Worm (Caenorhabditis elegans): Measurements from ENCODE around the gene F54F7.10.

DNA sequence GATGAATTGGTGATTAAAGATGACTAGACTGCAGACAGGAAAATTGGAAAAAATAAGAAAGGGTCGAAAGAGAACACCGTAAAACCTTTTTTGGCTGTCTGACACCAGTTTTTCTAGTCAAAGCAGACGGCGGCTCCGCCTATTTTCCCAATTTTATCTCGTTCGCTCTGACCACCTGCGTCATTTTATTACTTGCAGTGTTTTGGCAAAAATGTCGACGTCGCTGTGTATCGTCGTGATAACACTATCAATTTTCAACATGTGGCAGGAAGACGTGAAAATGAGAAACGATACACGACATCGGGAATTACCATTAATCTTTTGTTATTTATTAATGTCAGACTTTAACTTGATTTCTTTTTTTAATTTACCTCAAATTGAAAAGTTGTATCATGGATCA lies 46.6 kb downstream of the F54F7.10 start, which contains the start of gene Y62H9A.15:
- TF ChIP-seq egl-27 (tag; optimal IDR thresholded peaks at IDR 0.05) (no peak), hlh-17 (GFP tag; optimal IDR thresholded peaks at IDR 0.05; ENCODE audit: borderline replicate concordance) (no peak), fos-1 (tag; optimal IDR thresholded peaks at IDR 0.05) (no peak), nhr-90 (tag; optimal IDR thresholded peaks at IDR 0.05; ENCODE audit: poor library complexity) (no peak), mep-1 (tag; optimal IDR thresholded peaks at IDR 0.05) (no peak), zip-4 (GFP tag; optimal IDR thresholded peaks at IDR 0.05) (no peak), nhr-12 (tag; optimal IDR thresholded peaks at IDR 0.05) (no peak), snpc-4 (tag; optimal IDR thresholded peaks at IDR 0.05) (no peak), lin-13 (GFP tag; optimal IDR thresholded peaks at IDR 0.05) (no peak), hlh-4 (tag; optimal IDR thresholded peaks at IDR 0.05) (no peak), lsy-2 (tag; optimal IDR thresholded peaks at IDR 0.05) (no peak), hpl-2 (GFP tag; optimal IDR thresholded peaks at IDR 0.05) (no peak)
